Fruit fly (Drosophila melanogaster) whole organism, adult: ENCODE data around the gene CG6661.

ENCODE experiments used
- CG11617 ChIP-seq: fragments of 200-800 bp; sonication (Bioruptor generic); optimal IDR thresholded peaks from 2 replicates; lab custom pipeline; 2017; ENCODE audit warnings: mild to moderate bottlenecking, missing biosample characterization, missing genetic modification reagents, missing genetic modification characterization
- CG12768 ChIP-seq: fragments of 200-800 bp; sonication (Bioruptor generic); optimal IDR thresholded peaks from 2 replicates; lab custom pipeline; 2017; ENCODE audit warnings: missing biosample characterization, missing genetic modification characterization, mild to moderate bottlenecking, moderate library complexity, missing genetic modification reagents
- CG14711 ChIP-seq: fragments of 200-800 bp; sonication (Bioruptor generic); optimal IDR thresholded peaks from 2 replicates; lab custom pipeline; 2018; ENCODE audit warnings: missing biosample characterization, mild to moderate bottlenecking, missing genetic modification characterization, moderate library complexity
- CG1620 ChIP-seq: fragments of 200-800 bp; sonication (Bioruptor generic); optimal IDR thresholded peaks from 2 replicates; lab custom pipeline; 2016; ENCODE audit warnings: missing biosample characterization, missing genetic modification characterization
- CG33017 ChIP-seq: fragments of 200-800 bp; sonication (Bioruptor generic); optimal IDR thresholded peaks from 2 replicates; lab custom pipeline; 2018; ENCODE audit warnings: missing biosample characterization, mild to moderate bottlenecking, missing genetic modification characterization, moderate library complexity
- CG5204 ChIP-seq: fragments of 200-800 bp; sonication (Bioruptor generic); optimal IDR thresholded peaks from 2 replicates; lab custom pipeline; 2016; ENCODE audit warnings: missing biosample characterization, missing genetic modification characterization
- CG7045 ChIP-seq: fragments of 200-800 bp; sonication (Bioruptor generic); optimal IDR thresholded peaks from 2 replicates; lab custom pipeline; 2017; ENCODE audit warnings: missing biosample characterization, mild to moderate bottlenecking, missing genetic modification characterization
- CG7101 ChIP-seq: fragments of 200-800 bp; sonication (Bioruptor generic); optimal IDR thresholded peaks from 2 replicates; lab custom pipeline; 2018; ENCODE audit warnings: missing biosample characterization, mild to moderate bottlenecking, missing genetic modification characterization, moderate library complexity
- Clk ChIP-seq: fragments of 200-800 bp; sonication (Bioruptor generic); optimal IDR thresholded peaks from 2 replicates; lab custom pipeline; 2017; ENCODE audit warnings: missing biosample characterization, missing genetic modification characterization
- Crg-1 ChIP-seq: fragments of 200-800 bp; sonication (Bioruptor generic); optimal IDR thresholded peaks from 2 replicates; lab custom pipeline; 2016; ENCODE audit warnings: missing biosample characterization, missing genetic modification characterization
- Hr96 ChIP-seq: fragments of 200-800 bp; sonication (Bioruptor generic); optimal IDR thresholded peaks from 2 replicates; lab custom pipeline; 2016; ENCODE audit warnings: missing biosample characterization, missing genetic modification characterization
- Mnt ChIP-seq: fragments of 200-800 bp; sonication (Bioruptor generic); optimal IDR thresholded peaks from 2 replicates; lab custom pipeline; 2016; ENCODE audit warnings: missing biosample characterization, mild to moderate bottlenecking, missing genetic modification characterization
- bab1 ChIP-seq: fragments of 200-800 bp; sonication (Bioruptor generic); optimal IDR thresholded peaks from 3 replicates; lab custom pipeline; 2019; ENCODE audit warnings: missing biosample characterization, mild to moderate bottlenecking, missing genetic modification characterization, moderate library complexity
- cic ChIP-seq: fragments of 200-800 bp; sonication (Bioruptor generic); optimal IDR thresholded peaks from 2 replicates; lab custom pipeline; 2017; ENCODE audit warnings: missing biosample characterization, mild to moderate bottlenecking, missing genetic modification characterization, moderate library complexity
- cnc ChIP-seq, 2 experiments: fragments of >200 bp; optimal IDR thresholded peaks; 2 replicates each; lab custom pipeline; 2017
- kay ChIP-seq: fragments of 200-800 bp; sonication (Bioruptor generic); peaks from one replicate; lab custom pipeline; 2016; ENCODE audit warnings: missing biosample characterization, missing genetic modification characterization, borderline replicate concordance
- ovo ChIP-seq: fragments of 200-800 bp; sonication (Bioruptor generic); optimal IDR thresholded peaks from 2 replicates; lab custom pipeline; 2016; ENCODE audit warnings: missing biosample characterization, missing genetic modification characterization
- pad ChIP-seq: fragments of 200-800 bp; sonication (Bioruptor generic); optimal IDR thresholded peaks from 3 replicates; lab custom pipeline; 2017; ENCODE audit warnings: missing biosample characterization, missing genetic modification characterization, mild to moderate bottlenecking, moderate library complexity, missing genetic modification reagents
- tj ChIP-seq: fragments of 200-800 bp; sonication (Bioruptor generic); optimal IDR thresholded peaks from 3 replicates; lab custom pipeline; 2017; ENCODE audit warnings: missing biosample characterization, mild to moderate bottlenecking, missing genetic modification characterization, moderate library complexity
- toe ChIP-seq: fragments of 200-800 bp; sonication (Bioruptor generic); optimal IDR thresholded peaks from 2 replicates; lab custom pipeline; 2016; ENCODE audit warnings: missing biosample characterization, missing genetic modification characterization

Gene CG6661

dm6 chr3L:13996437-13996836 is 38.1 kb upstream of the CG6661 start:
- no peak for TF ChIP-seq Crg-1 (GFP tag; lab: Kevin White, UChicago)
- TF ChIP-seq toe (GFP tag; lab: Kevin White, UChicago) = no peak
- TF ChIP-seq CG14711 = no peak
- no peak for TF ChIP-seq pad
- TF ChIP-seq bab1 (GFP tag; lab: Kevin White, UChicago) = no peak
- TF ChIP-seq cnc (optimal IDR thresholded peaks at IDR 0.05; lab: Kevin White, UChicago) = no peak
- TF ChIP-seq Hr96 (GFP tag; lab: Kevin White, UChicago) = no peak
- no peak for TF ChIP-seq tj (GFP tag; lab: Kevin White, UChicago)
- TF ChIP-seq CG5204 (GFP tag; lab: Kevin White, UChicago) = no peak

DNA sequence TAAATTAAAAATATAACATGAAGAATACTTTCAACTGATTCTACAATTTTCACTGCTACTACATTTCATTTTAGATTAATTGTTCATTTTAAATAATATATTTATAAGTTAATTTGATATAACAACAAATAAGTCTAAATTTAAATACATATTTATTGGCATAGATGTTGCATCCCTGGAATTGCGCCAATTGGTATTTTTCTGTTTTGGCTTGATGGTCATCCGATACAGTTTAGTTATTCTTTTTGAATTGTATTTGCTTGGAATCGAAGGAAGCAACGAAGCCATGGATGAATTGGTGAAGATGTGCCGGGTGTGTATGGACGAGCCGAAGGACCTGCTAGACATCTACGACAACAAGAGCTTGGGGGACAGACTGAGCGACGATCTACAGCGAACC is 37.6 kb upstream of the CG6661 start, which contains the start of gene CG17361:
Gene CG17361, plus strand, starts transcription at position 200 of the 400 bp plus-strand sequence.
- TF ChIP-seq cnc (optimal IDR thresholded peaks at IDR 0.05; lab: Kevin White, UChicago) = no peak
- TF ChIP-seq Hr96 (GFP tag; lab: Kevin White, UChicago) = no peak
- peak; percentile 37 for TF ChIP-seq CG14711
- TF ChIP-seq Mnt = no peak
- no peak for TF ChIP-seq CG7045 (GFP tag; lab: Kevin White, UChicago)
- peak; percentile 15 for TF ChIP-seq CG7101 (tag; lab: Kevin White, UChicago)

- no peak for TF ChIP-seq CG14711
- no peak for TF ChIP-seq CG7045 (GFP tag; lab: Kevin White, UChicago)
- TF ChIP-seq pad = no peak
- TF ChIP-seq kay (GFP tag; lab: Kevin White, UChicago) = no peak
Measured at dm6 chr3L:13999204-13999603, 35.4 kb upstream of the CG6661 start, which contains the start of gene CG17359. TSS of gene CG17359 (minus strand) at chr3L:13999251.

DNA sequence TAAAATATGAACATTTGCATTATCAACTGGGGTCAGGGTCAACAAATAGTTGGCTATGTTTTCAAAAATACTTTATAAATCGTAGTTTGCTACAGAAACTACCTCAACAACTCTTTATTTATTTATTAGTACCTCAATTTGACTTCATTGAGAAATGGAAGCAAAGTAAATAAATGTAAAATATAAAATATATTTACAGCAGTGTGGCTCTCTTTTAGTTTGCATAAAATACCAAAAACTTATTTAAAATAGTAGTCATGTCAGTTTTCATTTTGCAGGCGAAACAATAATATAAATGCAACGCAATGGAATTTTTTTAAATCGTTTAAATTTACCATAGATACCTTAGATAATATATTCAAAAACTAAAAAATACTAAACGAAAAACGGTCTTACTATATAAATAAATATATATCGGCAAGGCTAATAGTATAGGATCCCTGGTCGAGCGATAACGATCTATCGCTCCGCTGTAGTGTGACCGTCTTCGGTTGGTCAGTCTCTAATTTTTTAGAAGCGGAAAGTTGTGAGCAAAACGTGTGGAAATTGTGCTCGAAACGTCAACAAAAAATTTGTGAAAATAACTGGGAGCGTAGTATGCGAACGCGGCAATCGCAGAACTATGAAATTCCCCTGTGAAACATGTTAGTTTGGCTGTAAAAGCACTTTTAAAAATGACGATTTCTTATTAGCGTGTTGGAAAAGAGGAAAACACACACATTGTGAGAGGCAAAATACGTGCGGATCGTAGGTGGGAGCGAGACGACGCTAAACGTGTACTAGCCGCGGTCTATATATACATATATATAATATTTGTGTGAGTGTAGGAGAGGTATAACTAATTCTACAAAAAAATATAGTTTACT is 32.7 kb upstream of the CG6661 start, which contains the start of the genes Nprl3 and upSET:
Gene Nprl3, minus strand, starts transcription at position 223 of the 866 bp plus-strand sequence.
Gene upSET, plus strand, starts transcription at position 470 of the 866 bp plus-strand sequence.
- TF ChIP-seq cic (no peak), CG14711 (peak; percentile 33), CG33017 (no peak), CG7045 (GFP tag; lab: Kevin White, UChicago) (no peak), CG1620 (peak; percentile 30), Mnt (peak; percentile 60), CG11617 (peak; percentile 36), Crg-1 (GFP tag; lab: Kevin White, UChicago) (no peak), toe (GFP tag; lab: Kevin White, UChicago) (no peak), CG5204 (GFP tag; lab: Kevin White, UChicago) (no peak), ovo (GFP tag; lab: Kevin White, UChicago) (no peak), CG12768 (GFP tag; lab: Kevin White, UChicago) (peak; percentile 13), pad (no peak), Hr96 (GFP tag; lab: Kevin White, UChicago) (peak; percentile 49), tj (GFP tag; lab: Kevin White, UChicago) (no peak), CG7101 (tag; lab: Kevin White, UChicago) (peak; percentile 16), Clk (GFP tag; lab: Kevin White, UChicago) (no peak), cnc (optimal IDR thresholded peaks at IDR 0.05; lab: Kevin White, UChicago) (no peak), bab1 (GFP tag; lab: Kevin White, UChicago) (peak; percentile 7), kay (GFP tag; lab: Kevin White, UChicago) (no peak)

DNA sequence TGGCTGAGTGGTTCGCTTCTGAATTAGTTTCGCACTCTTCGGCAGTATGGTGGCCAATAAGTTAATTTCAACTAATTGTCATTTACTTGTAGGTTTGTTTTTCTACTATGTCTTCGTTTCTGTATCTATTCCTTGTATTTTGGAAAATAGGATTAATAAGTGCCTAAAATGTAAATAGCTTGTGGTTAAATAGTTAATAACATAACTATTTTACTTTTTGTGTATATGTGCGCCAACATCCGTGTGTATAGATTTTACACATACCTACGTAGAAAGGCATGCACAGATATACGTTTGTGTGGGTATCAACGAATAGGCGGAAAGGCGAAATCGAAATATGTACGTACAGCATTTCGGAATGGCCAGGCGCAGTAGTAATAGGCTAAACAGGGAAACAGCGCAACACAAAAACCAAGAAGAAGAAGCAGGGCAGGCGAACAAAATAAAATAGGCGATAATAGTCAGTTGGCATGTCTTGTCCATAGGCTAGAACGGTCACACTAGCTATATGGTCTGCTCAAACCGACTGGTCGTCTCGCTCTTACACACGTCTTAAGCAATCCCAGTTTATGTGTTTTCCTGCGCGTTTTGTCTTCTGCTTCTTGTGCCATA is 31.9 kb upstream of the CG6661 start:
- no peak for TF ChIP-seq Clk (GFP tag; lab: Kevin White, UChicago)
- TF ChIP-seq Hr96 (GFP tag; lab: Kevin White, UChicago) = no peak
- no peak for TF ChIP-seq kay (GFP tag; lab: Kevin White, UChicago)
- TF ChIP-seq toe (GFP tag; lab: Kevin White, UChicago) = no peak
- TF ChIP-seq CG5204 (GFP tag; lab: Kevin White, UChicago) = no peak
- TF ChIP-seq tj (GFP tag; lab: Kevin White, UChicago) = peak; percentile 60
- peak; percentile 42 for TF ChIP-seq CG7101 (tag; lab: Kevin White, UChicago)
- TF ChIP-seq Crg-1 (GFP tag; lab: Kevin White, UChicago) = no peak
- peak; percentile 80 for TF ChIP-seq Mnt
- TF ChIP-seq ovo (GFP tag; lab: Kevin White, UChicago) = no peak
- no peak for TF ChIP-seq CG1620
- TF ChIP-seq cic = peak; percentile 79
- TF ChIP-seq CG12768 (GFP tag; lab: Kevin White, UChicago) = no peak
- no peak for TF ChIP-seq CG11617
- TF ChIP-seq CG7045 (GFP tag; lab: Kevin White, UChicago) = no peak
- peak; percentile 28 for TF ChIP-seq bab1 (GFP tag; lab: Kevin White, UChicago)
- no peak for TF ChIP-seq CG33017
- TF ChIP-seq CG14711 = peak; percentile 21
- TF ChIP-seq cnc (optimal IDR thresholded peaks at IDR 0.05; lab: Kevin White, UChicago) = no peak
- TF ChIP-seq pad = peak; percentile 63
